Worm (Caenorhabditis elegans) whole organism, L4/young adult: ENCODE results near the gene Y39A1A.24.

Experiments used
- W03F9.2 ChIP-seq: fragments of 150-350 bp; optimal IDR thresholded peaks from 2 replicates; lab custom pipeline; 2014; ENCODE audit warnings: missing biosample characterization, missing genetic modification characterization
- dao-5 ChIP-seq: sonication (generic microtip); optimal IDR thresholded peaks from 2 replicates; lab custom pipeline; 2016; ENCODE audit warnings: missing genotype, missing genetic modification characterization, moderate library complexity, missing compliant biosample characterization

DNA sequence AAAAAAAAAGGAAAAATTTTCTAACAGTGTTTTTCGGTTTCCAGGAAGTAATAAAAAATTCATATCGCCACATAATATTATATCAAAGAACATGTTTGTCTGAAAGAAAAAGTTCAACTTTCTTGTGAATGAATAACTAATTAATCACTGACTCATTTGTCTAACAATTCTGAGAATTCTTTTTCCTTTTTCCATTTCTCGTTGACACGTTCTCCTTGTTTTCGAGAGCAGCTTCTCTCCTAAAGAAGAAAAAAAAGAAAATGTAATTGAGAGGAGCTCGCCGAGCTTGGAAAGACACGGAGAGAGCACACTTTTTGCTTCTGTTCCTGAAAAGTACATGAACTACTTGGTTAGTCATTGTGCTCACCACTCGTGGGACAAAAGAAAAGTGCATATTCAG is 4.3 kb upstream of the Y39A1A.24 start:
- TF ChIP-seq W03F9.2 (tag; lab: Kevin White, UChicago) (no peak), dao-5 (no peak)
